Worm (Caenorhabditis elegans): ENCODE results near the gene Y25C1A.14.

Y25C1A.14 gene

ce11 chrII:3053689-3054088 is 43.1 kb downstream of the Y25C1A.14 start:
- TF ChIP-seq B0310.2 (tag; optimal IDR thresholded peaks at IDR 0.05) (no peak), sea-1 (GFP tag; conservative IDR thresholded peaks at IDR 0.05) (no peak), pes-1 (GFP tag; IDR thresholded peaks at IDR 0.05) (no peak), hmg-4 (GFP tag; optimal IDR thresholded peaks at IDR 0.05) (no peak), ceh-36 (tag; optimal IDR thresholded peaks at IDR 0.05) (no peak), ceh-13 (GFP tag; optimal IDR thresholded peaks at IDR 0.05) (no peak), hnd-1 (tag; optimal IDR thresholded peaks at IDR 0.05) (no peak), ets-7 (tag; optimal IDR thresholded peaks at IDR 0.05) (no peak), F13C5.2 (tag; optimal IDR thresholded peaks at IDR 0.05) (no peak), tbx-11 (GFP tag; IDR thresholded peaks at IDR 0.05) (no peak), scrt-1 (GFP tag; IDR thresholded peaks at IDR 0.05) (no peak), tbx-37 (GFP tag; conservative IDR thresholded peaks at IDR 0.05) (no peak), flt-1 (GFP tag; IDR thresholded peaks at IDR 0.05) (no peak), hmbx-1 (tag; optimal IDR thresholded peaks at IDR 0.05) (no peak), aly-1 (tag; optimal IDR thresholded peaks at IDR 0.05) (no peak)

- TF ChIP-seq hnd-1 (tag; optimal IDR thresholded peaks at IDR 0.05) (no peak), tra-4 (tag; optimal IDR thresholded peaks at IDR 0.05) (no peak), aly-1 (tag; optimal IDR thresholded peaks at IDR 0.05) (no peak), ama-1 (optimal IDR thresholded peaks at IDR 0.05) (no peak), ceh-36 (tag; optimal IDR thresholded peaks at IDR 0.05) (no peak), flt-1 (GFP tag; IDR thresholded peaks at IDR 0.05) (no peak), tbx-11 (GFP tag; IDR thresholded peaks at IDR 0.05) (no peak), B0310.2 (tag; optimal IDR thresholded peaks at IDR 0.05) (no peak), sea-1 (GFP tag; conservative IDR thresholded peaks at IDR 0.05) (no peak), F13C5.2 (tag; optimal IDR thresholded peaks at IDR 0.05) (no peak), tbx-37 (GFP tag; conservative IDR thresholded peaks at IDR 0.05) (no peak), ets-7 (tag; optimal IDR thresholded peaks at IDR 0.05) (no peak), pes-1 (GFP tag; IDR thresholded peaks at IDR 0.05) (no peak), ceh-13 (GFP tag; optimal IDR thresholded peaks at IDR 0.05) (no peak), hmbx-1 (tag; optimal IDR thresholded peaks at IDR 0.05) (no peak), scrt-1 (GFP tag; IDR thresholded peaks at IDR 0.05) (no peak)
Observed at ce11 chrII:3052843-3053242, 43.9 kb downstream of the Y25C1A.14 start.

- no peak for TF ChIP-seq ceh-36 (tag; optimal IDR thresholded peaks at IDR 0.05)
- no peak for TF ChIP-seq tbx-11 (GFP tag; IDR thresholded peaks at IDR 0.05)
- no peak for TF ChIP-seq scrt-1 (GFP tag; IDR thresholded peaks at IDR 0.05)
- TF ChIP-seq hmbx-1 (tag; optimal IDR thresholded peaks at IDR 0.05) = no peak
- TF ChIP-seq F13C5.2 (tag; optimal IDR thresholded peaks at IDR 0.05) = no peak
- TF ChIP-seq sea-1 (GFP tag; conservative IDR thresholded peaks at IDR 0.05) = no peak
- no peak for TF ChIP-seq ama-1 (optimal IDR thresholded peaks at IDR 0.05)
- no peak for TF ChIP-seq hnd-1 (tag; optimal IDR thresholded peaks at IDR 0.05)
- TF ChIP-seq tbx-37 (GFP tag; conservative IDR thresholded peaks at IDR 0.05) = no peak
- no peak for TF ChIP-seq aly-1 (tag; optimal IDR thresholded peaks at IDR 0.05)
- no peak for TF ChIP-seq ceh-13 (GFP tag; optimal IDR thresholded peaks at IDR 0.05)
- no peak for TF ChIP-seq flt-1 (GFP tag; IDR thresholded peaks at IDR 0.05)
- TF ChIP-seq hmg-4 (GFP tag; optimal IDR thresholded peaks at IDR 0.05) = no peak
Observed at ce11 chrII:3051332-3051731, 45.4 kb downstream of the Y25C1A.14 start.

- no peak for TF ChIP-seq F13C5.2 (tag; optimal IDR thresholded peaks at IDR 0.05)
- TF ChIP-seq hmg-4 (GFP tag; optimal IDR thresholded peaks at IDR 0.05) = no peak
- TF ChIP-seq pes-1 (GFP tag; IDR thresholded peaks at IDR 0.05) = no peak
- no peak for TF ChIP-seq hmbx-1 (tag; optimal IDR thresholded peaks at IDR 0.05)
- no peak for TF ChIP-seq hnd-1 (tag; optimal IDR thresholded peaks at IDR 0.05)
- no peak for TF ChIP-seq ceh-13 (GFP tag; optimal IDR thresholded peaks at IDR 0.05)
- TF ChIP-seq flt-1 (GFP tag; IDR thresholded peaks at IDR 0.05) = no peak
- TF ChIP-seq B0310.2 (tag; optimal IDR thresholded peaks at IDR 0.05) = no peak
- TF ChIP-seq ets-7 (tag; optimal IDR thresholded peaks at IDR 0.05) = no peak
- TF ChIP-seq tra-4 (tag; optimal IDR thresholded peaks at IDR 0.05) = no peak
- no peak for TF ChIP-seq ceh-36 (tag; optimal IDR thresholded peaks at IDR 0.05)
- no peak for TF ChIP-seq sea-1 (GFP tag; conservative IDR thresholded peaks at IDR 0.05)
- TF ChIP-seq tbx-37 (GFP tag; conservative IDR thresholded peaks at IDR 0.05) = no peak
- no peak for TF ChIP-seq tbx-11 (GFP tag; IDR thresholded peaks at IDR 0.05)
- no peak for TF ChIP-seq scrt-1 (GFP tag; IDR thresholded peaks at IDR 0.05)
- no peak for TF ChIP-seq ama-1 (optimal IDR thresholded peaks at IDR 0.05)
- TF ChIP-seq aly-1 (tag; optimal IDR thresholded peaks at IDR 0.05) = no peak
Observed at ce11 chrII:3050703-3051102, 46.1 kb downstream of the Y25C1A.14 start, which contains the start of gene sri-31. Gene sri-31, plus strand, starts transcription at chrII:3051003.

- TF ChIP-seq ceh-36 (tag; optimal IDR thresholded peaks at IDR 0.05) (peak; percentile 87), hmbx-1 (tag; optimal IDR thresholded peaks at IDR 0.05) (no peak)
Observed at ce11 chrII:3048989-3049388, 47.8 kb downstream of the Y25C1A.14 start.

ce11 chrII:3048378-3048777 is 48.4 kb downstream of the Y25C1A.14 start, which contains the start of gene sri-28:
Gene sri-28, plus strand, starts transcription at chrII:3048678.
- TF ChIP-seq hmg-4 (GFP tag; optimal IDR thresholded peaks at IDR 0.05) = no peak
- no peak for TF ChIP-seq tbx-37 (GFP tag; conservative IDR thresholded peaks at IDR 0.05)
- TF ChIP-seq flt-1 (GFP tag; IDR thresholded peaks at IDR 0.05) = no peak
- TF ChIP-seq sea-1 (GFP tag; conservative IDR thresholded peaks at IDR 0.05) = no peak
- TF ChIP-seq ceh-36 (tag; optimal IDR thresholded peaks at IDR 0.05) = no peak
- TF ChIP-seq ama-1 (optimal IDR thresholded peaks at IDR 0.05) = no peak
- TF ChIP-seq hnd-1 (tag; optimal IDR thresholded peaks at IDR 0.05) = no peak
- no peak for TF ChIP-seq F13C5.2 (tag; optimal IDR thresholded peaks at IDR 0.05)
- TF ChIP-seq ceh-13 (GFP tag; optimal IDR thresholded peaks at IDR 0.05) = no peak
- no peak for TF ChIP-seq aly-1 (tag; optimal IDR thresholded peaks at IDR 0.05)
- no peak for TF ChIP-seq tbx-11 (GFP tag; IDR thresholded peaks at IDR 0.05)
- no peak for TF ChIP-seq hmbx-1 (tag; optimal IDR thresholded peaks at IDR 0.05)
- no peak for TF ChIP-seq scrt-1 (GFP tag; IDR thresholded peaks at IDR 0.05)
- TF ChIP-seq B0310.2 (tag; optimal IDR thresholded peaks at IDR 0.05) = no peak
- TF ChIP-seq ets-7 (tag; optimal IDR thresholded peaks at IDR 0.05) = no peak
- no peak for TF ChIP-seq pes-1 (GFP tag; IDR thresholded peaks at IDR 0.05)
- TF ChIP-seq tra-4 (tag; optimal IDR thresholded peaks at IDR 0.05) = no peak
